Worm (Caenorhabditis elegans) whole organism, mixed stage, embryonic: ENCODE measurements around the gene srg-69.

Experiments used
- ham-2 ChIP-seq: fragments of 200-800 bp; sonication (Bioruptor generic); optimal IDR thresholded peaks from 2 replicates; lab custom pipeline; 2018; ENCODE audit warnings: mild to moderate bottlenecking, missing genetic modification characterization, missing compliant biosample characterization
- lsy-2 ChIP-seq: fragments of 150-350 bp; optimal IDR thresholded peaks from 2 replicates; lab custom pipeline; 2014; ENCODE audit warnings: missing biosample characterization, missing genetic modification characterization
- mab-5 ChIP-seq: fragments of 150-350 bp; optimal IDR thresholded peaks from 2 replicates; lab custom pipeline; 2014; ENCODE audit warnings: missing biosample characterization, missing genetic modification characterization
- snpc-4 ChIP-seq: fragments of 150-350 bp; optimal IDR thresholded peaks from 2 replicates; lab custom pipeline; 2014; ENCODE audit warnings: missing biosample characterization, missing genetic modification characterization

- TF ChIP-seq mab-5 (no peak), lsy-2 (tag; lab: Kevin White, UChicago) (no peak), ham-2 (GFP tag; lab: Kevin White, UChicago) (no peak), snpc-4 (tag; lab: Kevin White, UChicago) (no peak)
Measured at ce11 chrII:5344775-5345174, 10.7 kb upstream of the srg-69 start, which contains the start of gene F09E5.14.
